Fruit fly (Drosophila melanogaster) whole organism, embryonic: ENCODE measurements around the gene Ire1.

Source experiments
- Aef1 ChIP-seq: fragments of 200-800 bp; sonication (Bioruptor generic); IDR thresholded peaks from 3 replicates; pipeline ENCODE4 v1.3.6; 2022; ENCODE audit warnings: missing biosample characterization, missing genetic modification characterization
- CG10543 ChIP-seq: fragments of 200-800 bp; sonication (Bioruptor generic); optimal IDR thresholded peaks from 3 replicates; lab custom pipeline; 2017; ENCODE audit warnings: missing biosample characterization, mild to moderate bottlenecking, missing genetic modification characterization, moderate library complexity
- CG11695 ChIP-seq: fragments of 200-800 bp; sonication (Bioruptor generic); IDR thresholded peaks from 3 replicates; pipeline ENCODE4 v1.3.6; 2022; ENCODE audit warnings: missing biosample characterization, missing genetic modification characterization
- CG12391 ChIP-seq: fragments of 200-800 bp; sonication (Bioruptor generic); optimal IDR thresholded peaks from 3 replicates; lab custom pipeline; 2018; ENCODE audit warnings: missing biosample characterization, mild to moderate bottlenecking, missing genetic modification characterization, moderate library complexity
- CG12659 ChIP-seq: fragments of 200-800 bp; sonication (Bioruptor generic); optimal IDR thresholded peaks from 3 replicates; lab custom pipeline; 2017; ENCODE audit warnings: mild to moderate bottlenecking, missing biosample characterization, missing genetic modification reagents, missing genetic modification characterization
- CG12769 ChIP-seq: fragments of 200-800 bp; sonication (Bioruptor generic); optimal IDR thresholded peaks from 2 replicates; lab custom pipeline; 2019; ENCODE audit warnings: missing biosample characterization, mild to moderate bottlenecking, missing genetic modification characterization, moderate library complexity
- CG13287 ChIP-seq: fragments of 200-800 bp; sonication (Bioruptor generic); IDR thresholded peaks from 2 replicates; pipeline ENCODE4 v1.3.6; 2022; ENCODE audit warnings: missing biosample characterization, missing genetic modification characterization; ENCODE audit not compliant: partially characterized antibody
- CG32767 ChIP-seq: fragments of 200-800 bp; sonication (Bioruptor generic); IDR thresholded peaks from 2 replicates; pipeline ENCODE4 v1.3.6; 2022; ENCODE audit warnings: missing biosample characterization, missing genetic modification characterization
- CG3281 ChIP-seq: fragments of 200-800 bp; sonication (Bioruptor generic); optimal IDR thresholded peaks from 3 replicates; lab custom pipeline; 2017; ENCODE audit warnings: missing biosample characterization, mild to moderate bottlenecking, missing genetic modification characterization
- CG34224 ChIP-seq: fragments of 200-800 bp; sonication (Bioruptor generic); IDR thresholded peaks from 3 replicates; pipeline ENCODE4 v1.3.6; 2022; ENCODE audit warnings: missing biosample characterization, missing genetic modification characterization; ENCODE audit not compliant: partially characterized antibody
- CG4282 ChIP-seq: fragments of 200-800 bp; sonication (Bioruptor generic); optimal IDR thresholded peaks from 2 replicates; lab custom pipeline; 2016; ENCODE audit warnings: missing biosample characterization, missing genetic modification characterization
- CG6175 ChIP-seq: fragments of 200-800 bp; sonication (Bioruptor generic); IDR thresholded peaks from 3 replicates; pipeline ENCODE4 v1.3.6; 2022; ENCODE audit warnings: missing biosample characterization, missing genetic modification characterization
- CG6791 ChIP-seq: fragments of 200-800 bp; sonication (Bioruptor generic); IDR thresholded peaks from 3 replicates; pipeline ENCODE4 v1.3.6; 2022; ENCODE audit warnings: missing biosample characterization, missing genetic modification characterization; ENCODE audit not compliant: partially characterized antibody
- CG6813 ChIP-seq: fragments of 200-800 bp; sonication (Bioruptor generic); optimal IDR thresholded peaks from 2 replicates; lab custom pipeline; 2017; ENCODE audit warnings: missing biosample characterization, missing genetic modification characterization, mild to moderate bottlenecking, moderate library complexity, missing genetic modification reagents
- CG7357 ChIP-seq: fragments of 200-800 bp; sonication (Bioruptor generic); IDR thresholded peaks from 3 replicates; pipeline ENCODE4 v1.3.6; 2022; ENCODE audit warnings: missing biosample characterization, missing genetic modification characterization
- CG7839 ChIP-seq: fragments of 200-800 bp; sonication (Bioruptor generic); optimal IDR thresholded peaks from 3 replicates; lab custom pipeline; 2018; ENCODE audit warnings: missing biosample characterization, mild to moderate bottlenecking, missing genetic modification characterization, moderate library complexity
- CG9932 ChIP-seq: fragments of 200-800 bp; sonication (Bioruptor generic); IDR thresholded peaks from 2 replicates; pipeline ENCODE4 v1.3.6; 2022; ENCODE audit warnings: missing biosample characterization, missing genetic modification characterization
- CoRest ChIP-seq: fragments of 200-800 bp; sonication (Bioruptor generic); optimal IDR thresholded peaks from 3 replicates; lab custom pipeline; 2018; ENCODE audit warnings: missing biosample characterization, mild to moderate bottlenecking, missing genetic modification characterization, moderate library complexity
- Deaf1 ChIP-seq: fragments of 200-800 bp; optimal IDR thresholded peaks from 3 replicates; lab custom pipeline; 2019; ENCODE audit warnings: missing biosample characterization, mild to moderate bottlenecking, missing genetic modification characterization, moderate library complexity
- Dll ChIP-seq: fragments of 200-800 bp; sonication (Bioruptor generic); IDR thresholded peaks from 4 replicates; pipeline ENCODE4 v1.3.6; 2022; ENCODE audit warnings: missing biosample characterization, missing genetic modification characterization; ENCODE audit not compliant: partially characterized antibody
- Gug ChIP-seq: fragments of 200-800 bp; sonication (Bioruptor generic); IDR thresholded peaks from 4 replicates; pipeline ENCODE4 v1.3.6; 2022; ENCODE audit warnings: missing biosample characterization, missing genetic modification characterization
- Hr78 ChIP-seq, 2 experiments: fragments of 200-800 bp in 1 of 2; fragments of >200 bp in 1 of 2; sonication (Bioruptor generic) in 1 of 2; optimal IDR thresholded peaks; 2 replicates each; lab custom pipeline; 2017 to 2019; ENCODE audit warnings: missing biosample characterization in 2 of 2, missing genetic modification characterization in 2 of 2, mild to moderate bottlenecking in 1 of 2, moderate library complexity in 1 of 2
- Jarid2 ChIP-seq: fragments of 200-800 bp; sonication (Bioruptor generic); optimal IDR thresholded peaks from 3 replicates; lab custom pipeline; 2017; ENCODE audit warnings: mild to moderate bottlenecking, missing biosample characterization, missing genetic modification reagents, missing genetic modification characterization
- Med ChIP-seq: fragments of 200-800 bp; sonication (Bioruptor generic); peaks from one replicate; lab custom pipeline; 2016; ENCODE audit warnings: missing biosample characterization, missing genetic modification characterization, mild to moderate bottlenecking, inconsistent platforms, moderate library complexity
- Meics ChIP-seq: fragments of 200-800 bp; sonication (Bioruptor generic); optimal IDR thresholded peaks from 2 replicates; lab custom pipeline; 2017; ENCODE audit warnings: missing biosample characterization, mild to moderate bottlenecking, missing genetic modification characterization
- Sin3A ChIP-seq: fragments of >200 bp; optimal IDR thresholded peaks from 2 replicates; lab custom pipeline; 2018
- ato ChIP-seq: fragments of 200-800 bp; sonication (Bioruptor generic); IDR thresholded peaks from 2 replicates; pipeline ENCODE4 v1.3.6; 2022; ENCODE audit warnings: missing biosample characterization, missing genetic modification characterization; ENCODE audit not compliant: partially characterized antibody
- bcd ChIP-seq: fragments of 200-800 bp; sonication (Bioruptor generic); optimal IDR thresholded peaks from 2 replicates; lab custom pipeline; 2017; ENCODE audit warnings: missing biosample characterization, mild to moderate bottlenecking, missing genetic modification characterization
- crp ChIP-seq, 2 experiments: fragments of 200-800 bp; sonication (Bioruptor generic); optimal IDR thresholded peaks; 2 replicates in 1 of 2; 3 replicates in 1 of 2; lab custom pipeline; 2017; ENCODE audit warnings: missing biosample characterization in 2 of 2, missing genetic modification characterization in 2 of 2, mild to moderate bottlenecking in 1 of 2, moderate library complexity in 1 of 2
- dmrt11E ChIP-seq: fragments of 200-800 bp; sonication (Bioruptor generic); optimal IDR thresholded peaks from 3 replicates; lab custom pipeline; 2018; ENCODE audit warnings: missing biosample characterization, mild to moderate bottlenecking, missing genetic modification characterization, moderate library complexity
- emc ChIP-seq: fragments of 200-800 bp; sonication (Bioruptor generic); optimal IDR thresholded peaks from 2 replicates; lab custom pipeline; 2016; ENCODE audit warnings: missing biosample characterization, missing genetic modification characterization
- esg ChIP-seq: fragments of 200-800 bp; sonication (Bioruptor generic); conservative IDR thresholded peaks from 2 replicates; pipeline ENCODE4 v1.3.6; 2022; ENCODE audit warnings: missing biosample characterization, missing genetic modification characterization
- gcm2 ChIP-seq: fragments of 200-800 bp; sonication (Bioruptor generic); optimal IDR thresholded peaks from 2 replicates; lab custom pipeline; 2016; ENCODE audit warnings: missing biosample characterization, missing genetic modification characterization
- mirr ChIP-seq: fragments of 200-800 bp; sonication (Bioruptor generic); optimal IDR thresholded peaks from 3 replicates; lab custom pipeline; 2018; ENCODE audit warnings: missing biosample characterization, mild to moderate bottlenecking, missing genetic modification characterization
- nau ChIP-seq: fragments of 200-800 bp; sonication (Bioruptor generic); optimal IDR thresholded peaks from 3 replicates; lab custom pipeline; 2017; ENCODE audit warnings: missing biosample characterization, mild to moderate bottlenecking, missing genetic modification characterization, missing genetic modification reagents
- nmo ChIP-seq: fragments of 200-800 bp; sonication (Bioruptor generic); optimal IDR thresholded peaks from 2 replicates; lab custom pipeline; 2018; ENCODE audit warnings: missing biosample characterization, mild to moderate bottlenecking, missing genetic modification characterization, moderate library complexity
- row ChIP-seq: fragments of 200-800 bp; sonication (Bioruptor generic); IDR thresholded peaks from 3 replicates; pipeline ENCODE4 v1.3.6; 2022; ENCODE audit warnings: missing biosample characterization, missing genetic modification characterization
- sisA ChIP-seq: fragments of 200-800 bp; sonication (Bioruptor generic); IDR thresholded peaks from 2 replicates; pipeline ENCODE4 v1.3.6; 2022; ENCODE audit warnings: missing biosample characterization, missing genetic modification characterization
- so ChIP-seq: fragments of 200-800 bp; sonication (Bioruptor generic); IDR thresholded peaks from 3 replicates; pipeline ENCODE4 v1.3.6; 2022; ENCODE audit warnings: missing biosample characterization, missing genetic modification characterization
- sug ChIP-seq: fragments of 200-800 bp; optimal IDR thresholded peaks from 2 replicates; lab custom pipeline; 2019; ENCODE audit warnings: missing biosample characterization, mild to moderate bottlenecking, missing genetic modification characterization, moderate library complexity

Gene Ire1

dm6 chr3R:19890340-19890998 lies 29.4 kb upstream of the Ire1 start, which contains the start of gene CG4733 (continued):
- TF ChIP-seq CG6175 (peak; percentile 41; the same call in 1 of the 3 replicates), CG34224 (0 out of 3 replicates have a peak, but pooled peaks have one; percentile 15), CG3281 (GFP tag; lab: Kevin White, UChicago) (peak; percentile 7), nau (GFP tag; lab: Kevin White, UChicago) (no peak), Gug (GFP tag; lab: Robert Waterston, UW) (no peak), Hr78 (GFP tag; optimal IDR thresholded peaks at IDR 0.05; lab: Kevin White, UChicago) (peak in 1 of 2 experiments; percentile 14), bcd (GFP tag; lab: Kevin White, UChicago) (peak; percentile 31), CG12391 (tag; lab: Kevin White, UChicago) (peak; percentile 18), Meics (peak; percentile 27), ato (GFP tag; lab: Robert Waterston, UW) (0 out of 2 replicates have a peak, but pooled peaks have one; percentile 7), CG4282 (GFP tag; lab: Kevin White, UChicago) (no peak), CG7839 (peak; percentile 10), Med (peak; percentile 36), dmrt11E (tag; lab: Kevin White, UChicago) (peak; percentile 49), CG6791 (peak; percentile 27; the same call in 1 of the 3 replicates), CG6813 (GFP tag; lab: Kevin White, UChicago) (no peak), nmo (GFP tag; lab: Kevin White, UChicago) (peak; percentile 1), CG12659 (GFP tag; lab: Kevin White, UChicago) (peak; percentile 31), CG7357 (GFP tag; lab: Robert Waterston, UW) (no peak), CG13287 (GFP tag; lab: Robert Waterston, UW) (peak; percentile 30), Jarid2 (GFP tag; lab: Kevin White, UChicago) (peak; percentile 60), CoRest (peak; percentile 44), Deaf1 (tag; lab: Kevin White, UChicago) (peak; percentile 91), emc (GFP tag; lab: Kevin White, UChicago) (no peak), Dll (GFP tag; lab: Robert Waterston, UW) (0 out of 4 replicates have a peak, but pooled peaks have one; percentile 32), sisA (GFP tag; lab: Robert Waterston, UW) (no peak), sug (tag; lab: Kevin White, UChicago) (peak; percentile 58), mirr (GFP tag; lab: Kevin White, UChicago) (no peak), CG11695 (GFP tag; lab: Robert Waterston, UW) (peak; percentile 46; the same call in 1 of the 3 replicates), CG9932 (GFP tag; lab: Robert Waterston, UW) (0 out of 2 replicates have a peak, but pooled peaks have one; percentile 11), esg (no peak), so (peak; percentile 71; the same call in 1 of the 3 replicates), gcm2 (GFP tag; lab: Kevin White, UChicago) (no peak), Aef1 (GFP tag; lab: Robert Waterston, UW) (no peak), crp (GFP tag; optimal IDR thresholded peaks at IDR 0.05; lab: Kevin White, UChicago) (no peak), row (GFP tag; lab: Robert Waterston, UW) (peak; percentile 91), Sin3A (lab: Kevin White, UChicago) (no peak), CG10543 (peak; percentile 25), CG12769 (tag; lab: Kevin White, UChicago) (peak; percentile 79), CG32767 (GFP tag; lab: Robert Waterston, UW) (no peak)
